Fruit fly (Drosophila melanogaster): Measurements from ENCODE around the gene Dci.

Dci gene

dm6 chr3L:813229-813837 lies 37.8 kb upstream of the Dci start (continued):
- no peak for TF ChIP-seq CG7963 (GFP tag; IDR thresholded peaks at IDR 0.05; ENCODE audit: partially characterized antibody)
- TF ChIP-seq CG3407 (GFP tag; optimal IDR thresholded peaks at IDR 0.05) = no peak
- no peak for TF ChIP-seq corto (GFP tag; optimal IDR thresholded peaks at IDR 0.05)
- no peak for TF ChIP-seq tio (GFP tag; optimal IDR thresholded peaks at IDR 0.05)
- peak; percentile 7 for TF ChIP-seq gcm (GFP tag; optimal IDR thresholded peaks at IDR 0.05)
- TF ChIP-seq trem (tag; optimal IDR thresholded peaks at IDR 0.05) = no peak
- TF ChIP-seq Bteb2 (GFP tag; optimal IDR thresholded peaks at IDR 0.05) = no peak
- TF ChIP-seq CG18619 (GFP tag; optimal IDR thresholded peaks at IDR 0.05) = no peak
- TF ChIP-seq CG17912 (GFP tag; optimal IDR thresholded peaks at IDR 0.05) = no peak
- TF ChIP-seq shn (GFP tag; optimal IDR thresholded peaks at IDR 0.05) = no peak
- TF ChIP-seq CG11504 (tag; optimal IDR thresholded peaks at IDR 0.05) = peak; percentile 43
- TF ChIP-seq Hmx (GFP tag; optimal IDR thresholded peaks at IDR 0.05) = no peak
- TF ChIP-seq vfl (GFP tag; optimal IDR thresholded peaks at IDR 0.05) = no peak
- no peak for TF ChIP-seq insv (GFP tag; optimal IDR thresholded peaks at IDR 0.05)
- no peak for TF ChIP-seq NFAT (GFP tag; IDR thresholded peaks at IDR 0.05)
- TF ChIP-seq pan (optimal IDR thresholded peaks at IDR 0.05) = no peak
- no peak for TF ChIP-seq pan (GFP tag; optimal IDR thresholded peaks at IDR 0.05 in 1 of 2, IDR thresholded peaks at IDR 0.05 in 1 of 2)
- no peak for TF ChIP-seq CG12769 (tag; optimal IDR thresholded peaks at IDR 0.05)
- TF ChIP-seq CG18011 (GFP tag; optimal IDR thresholded peaks at IDR 0.05) = no peak
- TF ChIP-seq lbe (GFP tag; optimal IDR thresholded peaks at IDR 0.05) = no peak
- TF ChIP-seq caup (GFP tag; optimal IDR thresholded peaks at IDR 0.05; ENCODE audit: severe bottlenecking) = no peak
- TF ChIP-seq oc (tag; optimal IDR thresholded peaks at IDR 0.05) = no peak
- TF ChIP-seq CG6175 (GFP tag; IDR thresholded peaks at IDR 0.05) = no peak
- TF ChIP-seq p53 (GFP tag; optimal IDR thresholded peaks at IDR 0.05) = no peak
- TF ChIP-seq CG6683 (GFP tag; optimal IDR thresholded peaks at IDR 0.05) = no peak
- TF ChIP-seq Hsf (GFP tag; optimal IDR thresholded peaks at IDR 0.05) = no peak
- no peak for TF ChIP-seq gro (GFP tag; optimal IDR thresholded peaks at IDR 0.05)
- TF ChIP-seq tgo (GFP tag; IDR thresholded peaks at IDR 0.05) = no peak
- no peak for TF ChIP-seq scrt (GFP tag; optimal IDR thresholded peaks at IDR 0.05)
- TF ChIP-seq Neu2 (GFP tag; optimal IDR thresholded peaks at IDR 0.05; ENCODE audit: borderline replicate concordance) = no peak
- no peak for TF ChIP-seq CG34376 (GFP tag; optimal IDR thresholded peaks at IDR 0.05)
- no peak for TF ChIP-seq CG6813 (GFP tag; optimal IDR thresholded peaks at IDR 0.05)
- TF ChIP-seq CG12391 (tag; optimal IDR thresholded peaks at IDR 0.05) = no peak
- no peak for TF ChIP-seq schlank (tag; optimal IDR thresholded peaks at IDR 0.05)
- TF ChIP-seq tap (tag; optimal IDR thresholded peaks at IDR 0.05) = peak; percentile 1
- no peak for TF ChIP-seq exex (tag; optimal IDR thresholded peaks at IDR 0.05)
- no peak for TF ChIP-seq CG11696 (GFP tag; IDR thresholded peaks at IDR 0.05)
- no peak for TF ChIP-seq CG11247 (GFP tag; IDR thresholded peaks at IDR 0.05)
- TF ChIP-seq MTF-1 (GFP tag; optimal IDR thresholded peaks at IDR 0.05; ENCODE audit: borderline replicate concordance) = no peak
- no peak for TF ChIP-seq Ravus (GFP tag; IDR thresholded peaks at IDR 0.05)
- peak; percentile 16 for TF ChIP-seq Oli (tag; optimal IDR thresholded peaks at IDR 0.05)
- TF ChIP-seq Rfx (GFP tag; IDR thresholded peaks at IDR 0.05) = no peak
- peak; percentile 23 for TF ChIP-seq CG2712 (tag; optimal IDR thresholded peaks at IDR 0.05)
- TF ChIP-seq gcm2 (GFP tag; optimal IDR thresholded peaks at IDR 0.05) = no peak
- TF ChIP-seq Atf-2 (GFP tag; optimal IDR thresholded peaks at IDR 0.05) = no peak
- no peak for TF ChIP-seq CkIIα-i1 (GFP tag; IDR thresholded peaks at IDR 0.05)
- TF ChIP-seq CG14860 (GFP tag; IDR thresholded peaks at IDR 0.05; ENCODE audit: partially characterized antibody) = no peak
- TF ChIP-seq CG10147 (GFP tag; optimal IDR thresholded peaks at IDR 0.05) = no peak
- no peak for TF ChIP-seq trh (GFP tag; optimal IDR thresholded peaks at IDR 0.05)
- no peak for TF ChIP-seq CG8281 (tag; optimal IDR thresholded peaks at IDR 0.05)

All from whole organism, embryonic.